Worm (Caenorhabditis elegans) whole organism, L4 larva: Measurements from ENCODE around the gene F49C5.16.

Experiments
- F10B5.3 ChIP-seq: sonication (generic microtip); optimal IDR thresholded peaks from 2 replicates; lab custom pipeline; 2016; ENCODE audit warnings: mild to moderate bottlenecking, missing genetic modification characterization, missing compliant biosample characterization
- F37D6.2 ChIP-seq: sonication (generic microtip); optimal IDR thresholded peaks from 2 replicates; lab custom pipeline; 2016; ENCODE audit warnings: mild to moderate bottlenecking, missing genetic modification characterization, missing compliant biosample characterization
- F44E2.7 ChIP-seq: fragments of 200-800 bp; sonication (Bioruptor generic); IDR thresholded peaks from 2 replicates; pipeline ENCODE4 v2.1.2; 2022; ENCODE audit warnings: missing genetic modification characterization, missing compliant biosample characterization
- T20F7.1 ChIP-seq: fragments of 200-800 bp; sonication (Bioruptor generic); optimal IDR thresholded peaks from 2 replicates; lab custom pipeline; 2018; ENCODE audit warnings: mild to moderate bottlenecking, missing genetic modification characterization, missing compliant biosample characterization
- Y105C5A.15 ChIP-seq: fragments of 200-800 bp; sonication (Bioruptor generic); IDR thresholded peaks from 2 replicates; pipeline ENCODE4 v1.3.6; 2022; ENCODE audit warnings: missing genetic modification characterization, missing compliant biosample characterization
- Y48G9A.11 ChIP-seq: fragments of 200-800 bp; sonication (Bioruptor generic); IDR thresholded peaks from 2 replicates; pipeline ENCODE4 v1.3.6; 2022; ENCODE audit warnings: missing genetic modification reagents, missing genetic modification characterization, missing compliant biosample characterization
- Y75B8A.6 ChIP-seq: fragments of 200-800 bp; sonication (Bioruptor generic); IDR thresholded peaks from 2 replicates; pipeline ENCODE4 v1.3.6; 2022; ENCODE audit warnings: missing genetic modification reagents, missing genetic modification characterization, missing compliant biosample characterization
- aha-1 ChIP-seq: fragments of 150-350 bp; peaks from one replicate; lab custom pipeline; 2014; ENCODE audit warnings: missing biosample characterization, missing genetic modification characterization
- aly-2 ChIP-seq: sonication (generic microtip); optimal IDR thresholded peaks from 2 replicates; lab custom pipeline; 2018; ENCODE audit warnings: missing biosample characterization, missing genetic modification characterization
- ama-1 ChIP-seq: fragments of 150-350 bp; optimal IDR thresholded peaks from 2 replicates; lab custom pipeline; 2014; ENCODE audit warnings: inconsistent platforms, mixed read lengths
- ceh-20 ChIP-seq: fragments of 200-800 bp; sonication (Bioruptor generic); IDR thresholded peaks from 2 replicates; pipeline ENCODE4 v1.3.6; 2022; ENCODE audit warnings: missing genetic modification reagents, missing genetic modification characterization, missing compliant biosample characterization
- ctbp-1 ChIP-seq: fragments of 200-800 bp; sonication (Bioruptor generic); IDR thresholded peaks from 2 replicates; pipeline ENCODE4 v1.3.6; 2022; ENCODE audit warnings: missing genetic modification reagents, missing genetic modification characterization, missing compliant biosample characterization
- daf-8 ChIP-seq: fragments of 200-800 bp; sonication (Bioruptor generic); IDR thresholded peaks from 2 replicates; pipeline ENCODE4 v1.3.6; 2022; ENCODE audit warnings: missing genetic modification characterization, missing compliant biosample characterization
- dmd-6 ChIP-seq: fragments of 200-800 bp; sonication (Bioruptor generic); IDR thresholded peaks from 2 replicates; pipeline ENCODE4 v1.3.6; 2022; ENCODE audit warnings: missing genetic modification reagents, missing genetic modification characterization, missing compliant biosample characterization
- dmd-8 ChIP-seq: fragments of 200-800 bp; sonication (Bioruptor generic); IDR thresholded peaks from 2 replicates; pipeline ENCODE4 v1.3.6; 2022; ENCODE audit warnings: missing genetic modification characterization, missing compliant biosample characterization
- dmd-9 ChIP-seq: fragments of 200-800 bp; sonication (Bioruptor generic); IDR thresholded peaks from 2 replicates; pipeline ENCODE4 v1.3.6; 2022; ENCODE audit warnings: missing genetic modification reagents, missing genetic modification characterization, missing compliant biosample characterization
- dve-1 ChIP-seq: sonication (generic microtip); optimal IDR thresholded peaks from 2 replicates; lab custom pipeline; 2017; ENCODE audit warnings: antibody characterized with exemption, mild to moderate bottlenecking, missing genetic modification characterization, missing compliant biosample characterization; ENCODE audit not compliant: insufficient read depth
- egl-43 ChIP-seq: fragments of 200-800 bp; sonication (Bioruptor generic); IDR thresholded peaks from 2 replicates; pipeline ENCODE4 v1.3.6; 2022; ENCODE audit warnings: missing genetic modification reagents, missing genetic modification characterization, missing compliant biosample characterization
- fos-1 ChIP-seq: fragments of 150-350 bp; optimal IDR thresholded peaks from 2 replicates; lab custom pipeline; 2014; ENCODE audit warnings: missing biosample characterization, missing genetic modification characterization
- gei-8 ChIP-seq: fragments of 200-800 bp; sonication (Bioruptor generic); optimal IDR thresholded peaks from 2 replicates; lab custom pipeline; 2018; ENCODE audit warnings: mild to moderate bottlenecking, missing genetic modification characterization, missing compliant biosample characterization
- hlh-11 ChIP-seq: fragments of 200-800 bp; sonication (Bioruptor generic); optimal IDR thresholded peaks from 2 replicates; lab custom pipeline; 2018; ENCODE audit warnings: mild to moderate bottlenecking, missing genetic modification characterization, missing compliant biosample characterization
- jun-1 ChIP-seq: fragments of 150-350 bp; optimal IDR thresholded peaks from 2 replicates; lab custom pipeline; 2014; ENCODE audit warnings: missing biosample characterization, missing genetic modification reagents, missing genetic modification characterization
- lim-7 ChIP-seq: fragments of 200-800 bp; sonication (Bioruptor generic); IDR thresholded peaks from 2 replicates; pipeline ENCODE4 v1.3.6; 2022; ENCODE audit warnings: missing genetic modification characterization, missing compliant biosample characterization
- lin-1 ChIP-seq: fragments of 200-800 bp; sonication (Bioruptor generic); IDR thresholded peaks from 2 replicates; pipeline ENCODE4 v1.3.6; 2022; ENCODE audit warnings: missing genetic modification reagents, missing genetic modification characterization, missing compliant biosample characterization
- lin-29 ChIP-seq: fragments of 200-800 bp; sonication (Bioruptor generic); IDR thresholded peaks from 2 replicates; pipeline ENCODE4 v1.3.6; 2022; ENCODE audit warnings: missing genetic modification reagents, missing genetic modification characterization, missing compliant biosample characterization
- lin-38 ChIP-seq: fragments of 200-800 bp; sonication (Bioruptor generic); IDR thresholded peaks from 2 replicates; pipeline ENCODE4 v1.3.6; 2022; ENCODE audit warnings: missing genetic modification reagents, missing genetic modification characterization, missing compliant biosample characterization
- madf-9 ChIP-seq: fragments of 200-800 bp; sonication (Bioruptor generic); conservative IDR thresholded peaks from 2 replicates; pipeline ENCODE4 v1.3.6; 2022; ENCODE audit warnings: missing genetic modification reagents, missing genetic modification characterization, missing compliant biosample characterization
- mdl-1 ChIP-seq, 2 experiments: fragments of 150-350 bp in 1 of 2; sonication (generic microtip) in 1 of 2; optimal IDR thresholded peaks; 2 replicates each; lab custom pipeline; 2014 to 2017; ENCODE audit warnings: missing biosample characterization in 2 of 2, missing genetic modification characterization in 2 of 2
- mdt-29 ChIP-seq: fragments of 200-800 bp; sonication (Bioruptor generic); IDR thresholded peaks from 2 replicates; pipeline ENCODE4 v1.3.6; 2022; ENCODE audit warnings: missing genetic modification reagents, missing genetic modification characterization, missing compliant biosample characterization
- mes-2 ChIP-seq: sonication (generic microtip); optimal IDR thresholded peaks from 2 replicates; lab custom pipeline; 2016; ENCODE audit warnings: missing genotype, mild to moderate bottlenecking, missing genetic modification characterization, missing compliant biosample characterization; ENCODE audit not compliant: poor library complexity, severe bottlenecking
- mxl-2 ChIP-seq: fragments of 200-800 bp; sonication (Bioruptor generic); conservative IDR thresholded peaks from 2 replicates; pipeline ENCODE4 v1.3.6; 2022; ENCODE audit warnings: missing genetic modification reagents, missing genetic modification characterization, missing compliant biosample characterization
- nhr-102 ChIP-seq: sonication (generic microtip); optimal IDR thresholded peaks from 2 replicates; lab custom pipeline; 2016; ENCODE audit warnings: mild to moderate bottlenecking, missing genetic modification characterization, moderate library complexity, missing compliant biosample characterization
- nhr-28 ChIP-seq: fragments of 150-350 bp; optimal IDR thresholded peaks from 2 replicates; lab custom pipeline; 2014; ENCODE audit warnings: missing biosample characterization, missing genetic modification characterization
- nhr-41 ChIP-seq: fragments of 200-800 bp; sonication (Bioruptor generic); IDR thresholded peaks from 2 replicates; pipeline ENCODE4 v1.3.6; 2022; ENCODE audit warnings: missing genetic modification reagents, missing genetic modification characterization, missing compliant biosample characterization
- nhr-42 ChIP-seq: fragments of 200-800 bp; sonication (Bioruptor generic); IDR thresholded peaks from 2 replicates; pipeline ENCODE4 v1.3.6; 2022; ENCODE audit warnings: missing genetic modification characterization, missing compliant biosample characterization
- nhr-48 ChIP-seq: sonication (generic microtip); optimal IDR thresholded peaks from 2 replicates; lab custom pipeline; 2016; ENCODE audit warnings: mild to moderate bottlenecking, missing genetic modification characterization, missing compliant biosample characterization
- nhr-6 ChIP-seq: fragments of 150-350 bp; optimal IDR thresholded peaks from 2 replicates; lab custom pipeline; 2014; ENCODE audit warnings: missing biosample characterization, missing genetic modification characterization
- nhr-77 ChIP-seq: fragments of 150-350 bp; optimal IDR thresholded peaks from 2 replicates; lab custom pipeline; 2014; ENCODE audit warnings: missing biosample characterization, missing genetic modification characterization
- pha-4 ChIP-seq, 2 experiments: fragments of 150-350 bp in 1 of 2; fragments of 200-800 bp in 1 of 2; sonication (Bioruptor generic) in 1 of 2; IDR thresholded peaks in 1 of 2; optimal IDR thresholded peaks in 1 of 2; 2 replicates each; pipeline versions ENCODE4 v1.3.6 to Lab custom; 2014 to 2022; ENCODE audit warnings: missing genetic modification characterization in 2 of 2, missing genetic modification reagents in 2 of 2, missing biosample characterization in 1 of 2, missing compliant biosample characterization in 1 of 2
- php-3 ChIP-seq: fragments of 200-800 bp; sonication (Bioruptor generic); IDR thresholded peaks from 2 replicates; pipeline ENCODE4 v1.3.6; 2022; ENCODE audit warnings: missing genetic modification reagents, missing genetic modification characterization, missing compliant biosample characterization
- pqm-1 ChIP-seq: sonication (generic microtip); optimal IDR thresholded peaks from 2 replicates; lab custom pipeline; 2017; ENCODE audit warnings: missing biosample characterization, missing genetic modification characterization
- rbr-2 ChIP-seq: sonication (generic microtip); optimal IDR thresholded peaks from 2 replicates; lab custom pipeline; 2016; ENCODE audit warnings: missing genotype, missing genetic modification characterization, missing compliant biosample characterization
- saeg-2 ChIP-seq: fragments of 200-800 bp; sonication (Bioruptor generic); IDR thresholded peaks from 2 replicates; pipeline ENCODE4 v1.3.6; 2022; ENCODE audit warnings: missing genetic modification reagents, missing genetic modification characterization, missing compliant biosample characterization
- set-16 ChIP-seq: fragments of 200-800 bp; sonication (Bioruptor generic); IDR thresholded peaks from 2 replicates; pipeline ENCODE4 v1.3.6; 2022; ENCODE audit warnings: missing genetic modification reagents, missing genetic modification characterization, missing compliant biosample characterization
- skn-1 ChIP-seq: fragments of 150-350 bp; optimal IDR thresholded peaks from 2 replicates; lab custom pipeline; 2014; ENCODE audit warnings: missing biosample characterization, missing genetic modification characterization
- tra-1 ChIP-seq: fragments of 200-800 bp; sonication (Bioruptor generic); IDR thresholded peaks from 2 replicates; pipeline ENCODE4 v1.3.6; 2022; ENCODE audit warnings: missing genetic modification reagents, missing genetic modification characterization, missing compliant biosample characterization
- unc-39 ChIP-seq: sonication (generic microtip); optimal IDR thresholded peaks from 2 replicates; lab custom pipeline; 2017; ENCODE audit warnings: missing biosample characterization, missing genetic modification characterization
- zag-1 ChIP-seq: fragments of 150-350 bp; optimal IDR thresholded peaks from 2 replicates; lab custom pipeline; 2014; ENCODE audit warnings: missing biosample characterization, missing genetic modification characterization
- zfp-2 ChIP-seq: sonication (generic microtip); optimal IDR thresholded peaks from 2 replicates; lab custom pipeline; 2016; ENCODE audit warnings: mild to moderate bottlenecking, missing genetic modification characterization, missing compliant biosample characterization
- zfp-3 ChIP-seq: fragments of 200-800 bp; sonication (Bioruptor generic); conservative IDR thresholded peaks from 2 replicates; pipeline ENCODE4 v1.3.6; 2022; ENCODE audit warnings: missing genetic modification reagents, missing genetic modification characterization, missing compliant biosample characterization

The F49C5.16 gene

DNA sequence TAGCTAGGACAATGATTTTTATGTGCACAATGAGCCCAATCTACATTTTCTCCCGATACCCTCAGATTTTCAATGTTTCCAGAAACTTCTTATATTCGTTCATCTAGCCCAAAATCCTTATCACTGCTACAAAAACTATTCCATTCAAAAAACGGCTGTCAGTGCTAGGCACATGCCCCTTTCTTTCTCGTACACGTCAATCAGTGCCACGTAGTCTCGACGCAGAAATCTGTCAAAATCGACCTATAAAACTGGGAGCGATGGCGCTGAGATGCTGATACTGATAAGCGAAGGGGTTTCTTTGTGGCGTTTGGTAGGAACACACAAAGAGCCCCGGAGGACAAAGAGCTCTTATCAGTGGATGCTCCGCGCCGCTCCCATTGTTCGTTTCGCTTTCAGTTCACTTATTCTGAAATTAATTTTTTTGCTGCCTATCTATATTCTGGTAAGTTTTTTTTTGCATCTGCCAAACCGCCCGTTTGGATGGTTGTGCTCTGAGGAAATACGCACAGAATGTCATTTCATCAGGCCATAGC lies 28.8 kb upstream of the F49C5.16 start, which contains the start of gene srh-70:
Gene srh-70, minus strand, starts transcription at position 51 of the 536 bp plus-strand sequence.
- peak; percentile 95 for TF ChIP-seq dve-1 (tag; lab: Kevin White, UChicago)
- TF ChIP-seq skn-1: no peak
- TF ChIP-seq nhr-42 (GFP tag; lab: Robert Waterston, UW): no peak
- TF ChIP-seq F44E2.7 (GFP tag; lab: Robert Waterston, UW): no peak
- peak; percentile 74 for TF ChIP-seq aha-1 (tag; lab: Kevin White, UChicago)
- peak; percentile 74 for TF ChIP-seq ama-1 (lab: Kevin White, UChicago)
- TF ChIP-seq unc-39: no peak
- TF ChIP-seq Y48G9A.11: no peak
- TF ChIP-seq nhr-6: no peak
- peak; percentile 85 for TF ChIP-seq nhr-102 (tag; lab: Kevin White, UChicago)
- TF ChIP-seq lin-1 (GFP tag; lab: Robert Waterston, UW): peak; percentile 49; the same call in 1 of the 2 replicates
- peak; percentile 87; the same call in 1 of the 2 replicates for TF ChIP-seq Y75B8A.6 (GFP tag; lab: Robert Waterston, UW)
- no peak for TF ChIP-seq daf-8 (GFP tag; lab: Robert Waterston, UW)
- no peak for TF ChIP-seq Y105C5A.15 (GFP tag; lab: Robert Waterston, UW)
- TF ChIP-seq T20F7.1: peak; percentile 71
- TF ChIP-seq zfp-2 (tag; lab: Kevin White, UChicago): no peak
- TF ChIP-seq F37D6.2: no peak
- TF ChIP-seq F10B5.3 (tag; lab: Kevin White, UChicago): no peak
- peak; percentile 98 for TF ChIP-seq dmd-6
- TF ChIP-seq lin-38 (GFP tag; lab: Robert Waterston, UW): 0 out of 2 replicates have a peak, but pooled peaks have one; percentile 50
- TF ChIP-seq lin-29 (GFP tag; lab: Robert Waterston, UW): no peak
- TF ChIP-seq tra-1 (GFP tag; lab: Robert Waterston, UW): peak; percentile 91
- TF ChIP-seq mes-2 (tag; lab: Kevin White, UChicago): peak; percentile 40
- TF ChIP-seq nhr-48: peak; percentile 65
- TF ChIP-seq mdt-29 (GFP tag; lab: Robert Waterston, UW): peak; percentile 97
- no peak for TF ChIP-seq gei-8
- no peak for TF ChIP-seq dmd-8 (GFP tag; lab: Robert Waterston, UW)
- peak in 1 of 2 experiments; percentile 50 for TF ChIP-seq mdl-1 (tag; optimal IDR thresholded peaks at IDR 0.05; lab: Kevin White, UChicago)
- peak; percentile 69 for TF ChIP-seq set-16
- TF ChIP-seq madf-9 (GFP tag; lab: Robert Waterston, UW): no peak
- TF ChIP-seq hlh-11 (tag; lab: Kevin White, UChicago): peak; percentile 90
- peak; percentile 71; the same call in 1 of the 2 replicates for TF ChIP-seq pha-4 (GFP tag; IDR thresholded peaks at IDR 0.05; lab: Robert Waterston, UW)
- TF ChIP-seq pha-4 (tag; optimal IDR thresholded peaks at IDR 0.05; lab: Kevin White, UChicago): no peak
- TF ChIP-seq jun-1 (tag; lab: Kevin White, UChicago): peak; percentile 2
- TF ChIP-seq dmd-9: no peak
- TF ChIP-seq ctbp-1: peak; percentile 44; the same call in 1 of the 2 replicates
- TF ChIP-seq php-3 (GFP tag; lab: Robert Waterston, UW): peak; percentile 95
- peak; percentile 70 for TF ChIP-seq mxl-2 (GFP tag; lab: Robert Waterston, UW)
- TF ChIP-seq lim-7 (GFP tag; lab: Robert Waterston, UW): 0 out of 2 replicates have a peak, but pooled peaks have one; percentile 26
- peak; percentile 94 for TF ChIP-seq pqm-1 (tag; lab: Kevin White, UChicago)
- 0 out of 2 replicates have a peak, but pooled peaks have one; percentile 46 for TF ChIP-seq egl-43 (GFP tag; lab: Robert Waterston, UW)
- TF ChIP-seq nhr-28 (tag; lab: Kevin White, UChicago): peak; percentile 79
- peak; percentile 82; the same call in 1 of the 2 replicates for TF ChIP-seq saeg-2 (GFP tag; lab: Robert Waterston, UW)
- no peak for TF ChIP-seq ceh-20 (GFP tag; lab: Robert Waterston, UW)
- no peak for TF ChIP-seq zag-1 (tag; lab: Kevin White, UChicago)
- no peak for TF ChIP-seq aly-2 (tag; lab: Kevin White, UChicago)
- 0 out of 2 replicates have a peak, but pooled peaks have one; percentile 20 for TF ChIP-seq zfp-3 (GFP tag; lab: Robert Waterston, UW)
- no peak for TF ChIP-seq nhr-41 (GFP tag; lab: Robert Waterston, UW)
- TF ChIP-seq nhr-77 (tag; lab: Kevin White, UChicago): peak; percentile 86
- TF ChIP-seq rbr-2 (tag; lab: Kevin White, UChicago): no peak
- peak; percentile 15 for TF ChIP-seq fos-1 (tag; lab: Kevin White, UChicago)
